Worm (Caenorhabditis elegans): ENCODE data around the gene lin-49.

- TF ChIP-seq zag-1 (tag; optimal IDR thresholded peaks at IDR 0.05) (no peak), nhr-11 (tag; optimal IDR thresholded peaks at IDR 0.05) (no peak), nhr-77 (tag; optimal IDR thresholded peaks at IDR 0.05) (no peak), ztf-11 (tag; optimal IDR thresholded peaks at IDR 0.05) (no peak), snpc-4 (tag; optimal IDR thresholded peaks at IDR 0.05) (no peak), nhr-6 (tag; optimal IDR thresholded peaks at IDR 0.05) (no peak), aly-2 (tag; optimal IDR thresholded peaks at IDR 0.05) (no peak), nhr-237 (tag; optimal IDR thresholded peaks at IDR 0.05) (no peak), ztf-4 (tag; optimal IDR thresholded peaks at IDR 0.05) (no peak), nhr-12 (tag; optimal IDR thresholded peaks at IDR 0.05) (no peak), nhr-10 (tag; optimal IDR thresholded peaks at IDR 0.05) (no peak), R02D3.7 (tag; optimal IDR thresholded peaks at IDR 0.05) (no peak), ama-1 (optimal IDR thresholded peaks at IDR 0.05) (no peak), gmeb-1 (tag; optimal IDR thresholded peaks at IDR 0.05) (no peak)
These were observed 5.8 kb upstream of the lin-49 start, which contains the start of gene cyp-33E3 for ce11 chrIV:8614680-8615079.

Data from whole organism, L2 larva.